Worm (Caenorhabditis elegans): ENCODE results near the gene Y116A8C.29.
"Not testable (repeated sequence)": the region's sequence is repeated elsewhere in the genome, so short reads cannot be mapped to it uniquely, and the experiment has no call there.

The Y116A8C.29 gene

DNA sequence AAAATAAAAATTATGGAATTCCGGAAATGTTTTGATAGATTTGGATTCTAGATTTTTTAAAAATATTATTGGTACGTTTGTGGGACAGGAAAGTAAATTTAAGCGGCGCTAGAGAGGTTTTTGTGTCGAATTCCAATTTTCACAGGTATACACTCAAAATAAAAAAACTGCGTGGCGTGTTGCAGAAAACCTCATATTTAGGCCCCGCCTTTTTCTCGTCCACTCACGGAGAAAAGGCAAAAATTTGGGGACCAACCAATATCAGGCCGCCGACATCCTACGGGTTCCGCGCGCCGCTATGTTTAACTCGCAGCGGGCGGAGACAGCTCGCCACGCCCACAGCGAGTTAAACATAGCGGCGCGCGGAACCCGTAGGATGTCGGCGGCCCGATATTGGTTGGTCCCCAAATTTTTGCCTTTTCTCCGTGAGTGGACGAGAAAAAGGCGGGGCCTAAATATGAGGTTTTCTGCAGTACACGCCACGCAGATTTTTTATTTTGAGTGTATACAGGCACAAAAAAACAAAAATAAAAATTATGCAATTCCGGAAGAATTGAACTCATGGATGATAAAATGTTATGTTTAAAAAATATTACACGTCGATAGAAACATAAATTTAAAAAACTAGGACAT, 35.2 kb upstream of the Y116A8C.29 start:
- peak; percentile 91 for TF ChIP-seq snpc-1.2 (GFP tag; IDR thresholded peaks at IDR 0.05)

DNA sequence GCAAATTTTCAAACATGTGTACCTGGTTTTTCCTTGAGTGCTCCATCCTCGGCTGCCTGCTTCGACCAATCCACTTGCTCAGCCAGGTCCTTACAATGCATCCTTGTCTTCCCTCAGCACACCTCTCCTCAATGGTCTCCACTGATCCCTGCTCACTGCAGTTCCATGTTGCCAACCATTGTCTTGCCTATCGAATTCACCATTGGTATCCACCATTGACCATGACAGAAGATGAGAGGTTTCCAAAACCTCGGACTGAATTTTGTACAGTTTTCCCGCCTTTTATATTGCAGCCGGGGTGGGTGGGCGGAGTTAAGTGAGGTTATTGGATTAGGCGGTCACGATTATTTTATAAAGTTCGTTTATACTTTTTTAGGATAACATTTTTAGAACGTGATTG, 30.1 kb upstream of the Y116A8C.29 start, which contains the start of gene Y116A8C.467:
TSS of gene Y116A8C.467 (minus strand) at position 101 of the 400 bp plus-strand sequence.
- TF ChIP-seq lim-7 (GFP tag; IDR thresholded peaks at IDR 0.05); pha-4 (GFP tag; IDR thresholded peaks at IDR 0.05); pha-4 (tag; optimal IDR thresholded peaks at IDR 0.05); unc-39 (tag; optimal IDR thresholded peaks at IDR 0.05): not testable (repeated sequence)

DNA sequence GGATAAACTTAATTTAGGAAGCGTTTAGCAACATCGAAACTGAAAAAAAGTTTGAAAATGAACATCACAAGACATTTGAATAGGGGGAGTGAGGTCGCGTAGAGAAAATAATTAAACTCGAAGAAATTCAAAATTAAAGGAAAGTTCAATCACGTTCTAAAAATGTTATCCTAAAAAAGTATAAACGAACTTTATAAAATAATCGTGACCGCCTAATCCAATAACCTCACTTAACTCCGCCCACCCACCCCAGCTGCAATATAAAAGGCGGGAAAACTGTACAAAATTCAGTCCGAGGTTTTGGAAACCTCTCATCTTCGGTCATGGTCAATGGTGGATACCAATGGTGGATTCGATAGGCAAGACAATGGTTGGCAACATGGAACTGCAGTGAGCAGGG, 28.9 kb upstream of the Y116A8C.29 start, which contains the start of gene Y116A8C.465:
TSS of gene Y116A8C.465 (plus strand) at position 301 of the 400 bp plus-strand sequence.
- not testable (repeated sequence) for TF ChIP-seq ceh-82 (tag; optimal IDR thresholded peaks at IDR 0.05); nhr-76 (tag; optimal IDR thresholded peaks at IDR 0.05); ama-1 (optimal IDR thresholded peaks at IDR 0.05)

DNA sequence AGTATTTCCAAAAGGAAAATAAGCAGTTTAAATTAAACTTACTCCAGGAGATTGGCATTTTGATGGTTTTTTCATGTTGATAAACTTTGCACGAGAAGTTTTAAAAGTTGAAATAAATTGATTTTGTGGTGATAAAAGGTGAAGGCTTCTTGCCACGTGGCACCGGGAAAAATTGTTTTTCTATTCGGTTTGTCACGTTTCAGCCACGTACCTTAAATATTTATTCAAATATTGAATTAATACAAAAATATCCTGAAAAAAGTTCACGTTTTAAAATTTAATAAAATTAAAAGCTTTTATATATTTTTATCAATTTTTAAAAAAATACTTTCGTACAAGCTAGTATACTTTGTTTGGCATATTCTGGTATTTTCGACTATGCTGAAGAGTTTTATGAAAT, 23.0 kb upstream of the Y116A8C.29 start, which contains the start of gene Y116A8C.24:
TSS of gene Y116A8C.24 (minus strand) at position 101 of the 400 bp plus-strand sequence.
- TF ChIP-seq ama-1 (optimal IDR thresholded peaks at IDR 0.05); mxl-2 (GFP tag; conservative IDR thresholded peaks at IDR 0.05); php-3 (GFP tag; IDR thresholded peaks at IDR 0.05): not testable (repeated sequence)

DNA sequence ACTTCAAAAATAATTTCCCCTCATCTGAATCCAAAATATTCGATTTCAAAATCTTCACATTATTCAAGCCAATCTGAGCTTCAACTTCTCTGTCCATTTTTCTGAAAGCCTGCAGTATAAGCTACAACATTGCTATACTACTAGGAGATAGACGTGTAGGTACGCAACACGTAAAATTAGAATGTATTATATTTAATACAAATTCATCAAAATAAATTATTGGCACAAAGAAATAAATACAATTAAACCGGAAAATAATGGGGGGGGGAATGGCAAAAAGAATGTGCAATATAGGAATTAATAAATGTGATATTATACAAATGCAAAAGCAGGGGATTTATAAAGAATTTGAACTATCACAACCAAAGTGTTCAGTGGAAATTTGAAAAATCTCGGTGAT, 15.2 kb upstream of the Y116A8C.29 start, which contains the start of gene Y116A8C.25:
TSS of gene Y116A8C.25 (minus strand) at position 101 of the 400 bp plus-strand sequence.
- TF ChIP-seq tra-1 (GFP tag; IDR thresholded peaks at IDR 0.05): no peak
- no peak for TF ChIP-seq duxl-1 (tag; optimal IDR thresholded peaks at IDR 0.05; ENCODE audit: poor library complexity)
- TF ChIP-seq Y75B8A.6 (GFP tag; IDR thresholded peaks at IDR 0.05): no peak
- no peak for TF ChIP-seq hlh-30 (tag; optimal IDR thresholded peaks at IDR 0.05; ENCODE audit: insufficient read depth)
- TF ChIP-seq hif-1 (tag; optimal IDR thresholded peaks at IDR 0.05): no peak
- TF ChIP-seq Y5F2A.4 (GFP tag; optimal IDR thresholded peaks at IDR 0.05): no peak
- TF ChIP-seq mep-1 (tag; optimal IDR thresholded peaks at IDR 0.05): no peak
- TF ChIP-seq D1046.2 (GFP tag; IDR thresholded peaks at IDR 0.05): no peak
- no peak for TF ChIP-seq dmd-6 (GFP tag; IDR thresholded peaks at IDR 0.05)
- no peak for TF ChIP-seq lin-1 (GFP tag; IDR thresholded peaks at IDR 0.05)
- TF ChIP-seq sdz-12 (GFP tag; optimal IDR thresholded peaks at IDR 0.05): no peak
- TF ChIP-seq ctbp-1 (GFP tag; IDR thresholded peaks at IDR 0.05): no peak

DNA sequence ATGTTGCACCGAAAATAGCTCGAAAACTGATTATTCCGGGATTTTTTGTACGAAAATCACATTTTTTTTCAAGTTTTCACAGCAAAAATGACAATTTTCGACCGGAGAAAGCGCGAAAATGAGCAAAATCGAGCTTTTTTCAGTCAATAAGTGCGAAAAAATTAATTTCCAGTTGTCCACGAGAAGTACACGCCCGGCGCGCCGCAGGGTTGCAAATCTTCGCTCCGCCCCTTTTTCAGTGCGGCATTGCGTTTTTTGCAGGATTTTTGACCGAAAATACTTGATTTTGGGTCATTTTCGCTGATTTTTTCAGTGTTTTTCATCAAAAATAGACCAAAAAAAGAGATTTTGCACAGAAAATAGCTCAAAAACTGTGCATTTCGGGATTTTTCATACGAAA, 9.5 kb upstream of the Y116A8C.29 start:
- TF ChIP-seq tra-1 (GFP tag; IDR thresholded peaks at IDR 0.05) (no peak), nhr-77 (tag; optimal IDR thresholded peaks at IDR 0.05) (no peak), dpl-1 (GFP tag; optimal IDR thresholded peaks at IDR 0.05) (peak; percentile 0), dmd-9 (GFP tag; IDR thresholded peaks at IDR 0.05) (0 out of 2 replicates have a peak, but pooled peaks have one; percentile 7), lin-38 (GFP tag; IDR thresholded peaks at IDR 0.05) (peak; percentile 51), R02D3.7 (tag; optimal IDR thresholded peaks at IDR 0.05) (no peak), fos-1 (tag; optimal IDR thresholded peaks at IDR 0.05) (no peak)

DNA sequence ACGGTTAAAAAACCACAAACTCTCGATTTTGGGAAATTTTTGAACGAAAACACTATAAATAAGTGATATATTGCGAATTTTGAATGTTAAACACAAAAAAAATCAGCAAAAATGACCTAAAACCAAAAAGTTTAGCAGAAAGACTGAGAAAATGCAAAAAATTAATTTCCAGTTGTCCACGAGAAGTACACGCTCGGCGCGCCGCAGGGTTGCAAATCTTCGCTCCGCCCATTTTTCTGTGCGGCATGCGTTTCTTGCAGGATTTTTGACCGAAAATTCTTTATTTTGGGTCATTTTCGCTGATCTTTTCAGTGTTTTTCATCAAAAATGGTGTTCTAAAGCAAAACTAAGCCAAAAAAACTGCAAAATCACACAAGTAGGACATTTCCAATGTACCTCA, 9.0 kb upstream of the Y116A8C.29 start:
- TF ChIP-seq aha-1 (tag) (peak; percentile 74), nhr-237 (tag; optimal IDR thresholded peaks at IDR 0.05) (no peak), ZK337.2 (GFP tag; IDR thresholded peaks at IDR 0.05) (no peak), lin-38 (GFP tag; IDR thresholded peaks at IDR 0.05) (peak; percentile 41), snpc-1.2 (GFP tag; IDR thresholded peaks at IDR 0.05) (peak; percentile 80), mes-2 (tag; optimal IDR thresholded peaks at IDR 0.05; ENCODE audit: poor library complexity, severe bottlenecking) (no peak), R02D3.7 (tag; optimal IDR thresholded peaks at IDR 0.05) (no peak), ceh-32 (tag; optimal IDR thresholded peaks at IDR 0.05; ENCODE audit: poor library complexity) (no peak), lin-13 (GFP tag; optimal IDR thresholded peaks at IDR 0.05) (no peak), arid-1 (GFP tag; conservative IDR thresholded peaks at IDR 0.05) (no peak), Y5F2A.4 (GFP tag; optimal IDR thresholded peaks at IDR 0.05) (no peak), ama-1 (optimal IDR thresholded peaks at IDR 0.05) (no peak), zag-1 (tag; optimal IDR thresholded peaks at IDR 0.05) (no peak), mdl-1 (tag; optimal IDR thresholded peaks at IDR 0.05) (no peak), lsy-2 (tag; optimal IDR thresholded peaks at IDR 0.05) (no peak)

Data from whole organism, L4 larva.